Comparison of ENCODE assay signal across 6 worm cellular contexts in the genomic region with DNA sequence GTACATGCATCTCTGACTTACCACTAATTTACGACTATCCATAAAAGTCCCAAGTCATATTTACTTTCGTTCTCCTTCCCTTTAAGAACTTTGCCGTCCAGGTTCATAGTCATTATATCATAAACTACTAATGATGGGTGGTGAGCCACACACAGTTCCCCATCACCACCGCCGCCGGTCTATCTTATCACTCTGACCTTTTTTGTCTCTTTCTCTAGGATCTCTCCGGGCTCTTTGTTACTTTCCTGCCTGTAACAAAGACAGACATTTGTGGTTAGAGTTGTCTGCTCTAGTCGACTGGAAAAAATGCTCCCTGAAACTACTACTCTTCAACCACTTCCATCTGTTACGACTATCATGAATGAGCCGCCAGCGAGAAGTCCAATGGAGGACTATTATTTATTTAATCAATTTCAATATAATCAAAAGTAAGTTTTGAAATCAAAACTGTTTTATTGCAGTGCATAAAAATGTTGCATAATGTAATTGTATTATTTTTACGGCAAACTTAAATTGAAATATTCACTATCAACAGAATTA.
TF ChIP-seq lines count a peak whose summit lies in the region.

A gene (plus strand): TSS at position 263 of the 540 bp plus-strand sequence.

TF ChIP-seq in whole organism, L1 larva, 84 proteins besides CTCF, POLR2A, EP300 and RAD21:
- TF ChIP-seq ceh-8 (GFP tag; optimal IDR thresholded peaks at IDR 0.05; lab: Kevin White, UChicago) = no peak
- no peak for TF ChIP-seq C34B4.2 (tag; optimal IDR thresholded peaks at IDR 0.05; lab: Kevin White, UChicago)
- TF ChIP-seq ceh-63 (GFP tag; optimal IDR thresholded peaks at IDR 0.05; lab: Kevin White, UChicago) = no peak
- TF ChIP-seq fkh-8 (tag; optimal IDR thresholded peaks at IDR 0.05; lab: Kevin White, UChicago) = no peak
- TF ChIP-seq lin-39 (tag; optimal IDR thresholded peaks at IDR 0.05; lab: Kevin White, UChicago) = no peak
- TF ChIP-seq lin-35 (GFP tag; optimal IDR thresholded peaks at IDR 0.05; lab: Kevin White, UChicago) = peak in 1 of 2 experiments; percentile 10
- TF ChIP-seq elt-2 (tag; optimal IDR thresholded peaks at IDR 0.05; lab: Kevin White, UChicago) = peak; percentile 29

TF ChIP-seq in whole organism, L2 larva, 48 proteins besides CTCF, POLR2A, EP300 and RAD21:
- no peak for TF ChIP-seq peb-1 (tag; optimal IDR thresholded peaks at IDR 0.05; lab: Kevin White, UChicago)
- peak; percentile 50 for TF ChIP-seq fos-1 (tag; optimal IDR thresholded peaks at IDR 0.05; lab: Kevin White, UChicago)

TF ChIP-seq in whole organism, L3 larva, 47 proteins besides CTCF, POLR2A, EP300 and RAD21:
- TF ChIP-seq eor-1 (tag; optimal IDR thresholded peaks at IDR 0.05; lab: Kevin White, UChicago) (no peak), elt-2 (tag; optimal IDR thresholded peaks at IDR 0.05; lab: Kevin White, UChicago) (peak; percentile 71), unc-39 (tag; optimal IDR thresholded peaks at IDR 0.05; lab: Kevin White, UChicago) (no peak), fos-1 (tag; optimal IDR thresholded peaks at IDR 0.05; lab: Kevin White, UChicago) (no peak), pqm-1 (tag; optimal IDR thresholded peaks at IDR 0.05; lab: Kevin White, UChicago) (peak; percentile 54), nhr-237 (tag; optimal IDR thresholded peaks at IDR 0.05; lab: Kevin White, UChicago) (no peak)

TF ChIP-seq in whole organism, L4 larva, 104 proteins besides CTCF, POLR2A, EP300 and RAD21 (continues in another document):
- TF ChIP-seq unc-62 (GFP tag; optimal IDR thresholded peaks at IDR 0.05 in 1 of 2; lab: Kevin White, UChicago) = no peak
- no peak for TF ChIP-seq unc-62 (tag; optimal IDR thresholded peaks at IDR 0.05; lab: Kevin White, UChicago)
- TF ChIP-seq nhr-25 (tag; optimal IDR thresholded peaks at IDR 0.05; lab: Kevin White, UChicago; ENCODE audit: borderline replicate concordance, insufficient read depth) = no peak
- no peak for TF ChIP-seq ctbp-1 (GFP tag; IDR thresholded peaks at IDR 0.05; lab: Robert Waterston, UW)
- TF ChIP-seq nhr-41 (GFP tag; IDR thresholded peaks at IDR 0.05; lab: Robert Waterston, UW) = peak; percentile 84; the same call in 1 of the 2 replicates
- no peak for TF ChIP-seq nhr-48 (tag; optimal IDR thresholded peaks at IDR 0.05; lab: Kevin White, UChicago)
- no peak for TF ChIP-seq egl-27 (tag; optimal IDR thresholded peaks at IDR 0.05; lab: Kevin White, UChicago)
- TF ChIP-seq hmg-1.1 (GFP tag; IDR thresholded peaks at IDR 0.05; lab: Robert Waterston, UW) = no peak
- no peak for TF ChIP-seq T20F7.1 (GFP tag; optimal IDR thresholded peaks at IDR 0.05; lab: Kevin White, UChicago)
- TF ChIP-seq F10B5.3 (tag; optimal IDR thresholded peaks at IDR 0.05; lab: Kevin White, UChicago) = no peak
- peak; percentile 54 for TF ChIP-seq dmd-6 (GFP tag; IDR thresholded peaks at IDR 0.05; lab: Robert Waterston, UW)
- TF ChIP-seq lin-39 (tag; optimal IDR thresholded peaks at IDR 0.05; lab: Kevin White, UChicago) = no peak
- TF ChIP-seq nhr-28 (tag; optimal IDR thresholded peaks at IDR 0.05; lab: Kevin White, UChicago) = peak; percentile 73
- peak; percentile 81 for TF ChIP-seq pqm-1 (tag; optimal IDR thresholded peaks at IDR 0.05; lab: Kevin White, UChicago)
- TF ChIP-seq hlh-11 (tag; optimal IDR thresholded peaks at IDR 0.05; lab: Kevin White, UChicago) = peak; percentile 40
- no peak for TF ChIP-seq pha-4 (GFP tag; IDR thresholded peaks at IDR 0.05; lab: Robert Waterston, UW)
- TF ChIP-seq pha-4 (tag; optimal IDR thresholded peaks at IDR 0.05; lab: Kevin White, UChicago) = no peak
- TF ChIP-seq ztf-7 (tag; optimal IDR thresholded peaks at IDR 0.05; lab: Kevin White, UChicago) = no peak
- no peak for TF ChIP-seq mxl-2 (GFP tag; conservative IDR thresholded peaks at IDR 0.05; lab: Robert Waterston, UW)
- no peak for TF ChIP-seq hlh-30 (tag; optimal IDR thresholded peaks at IDR 0.05; lab: Kevin White, UChicago; ENCODE audit: insufficient read depth)
- TF ChIP-seq spr-3 (GFP tag; optimal IDR thresholded peaks at IDR 0.05; lab: Kevin White, UChicago) = no peak
- no peak for TF ChIP-seq nhr-111 (GFP tag; optimal IDR thresholded peaks at IDR 0.05; lab: Kevin White, UChicago)
- no peak for TF ChIP-seq saeg-2 (GFP tag; IDR thresholded peaks at IDR 0.05; lab: Robert Waterston, UW)
- no peak for TF ChIP-seq fkh-10 (GFP tag; optimal IDR thresholded peaks at IDR 0.05; lab: Kevin White, UChicago)

TF ChIP-seq in whole organism, late embryonic, 69 proteins besides CTCF, POLR2A, EP300 and RAD21:
- TF ChIP-seq hlh-30 (tag; optimal IDR thresholded peaks at IDR 0.05; lab: Kevin White, UChicago; ENCODE audit: insufficient read depth) (no peak), madf-2 (tag; optimal IDR thresholded peaks at IDR 0.05; lab: Kevin White, UChicago) (no peak), elt-2 (tag; optimal IDR thresholded peaks at IDR 0.05; lab: Kevin White, UChicago) (peak; percentile 52), ref-2 (tag; optimal IDR thresholded peaks at IDR 0.05; lab: Kevin White, UChicago) (no peak), pros-1 (tag; optimal IDR thresholded peaks at IDR 0.05; lab: Kevin White, UChicago) (no peak), ceh-31 (tag; optimal IDR thresholded peaks at IDR 0.05; lab: Kevin White, UChicago) (no peak)

TF ChIP-seq in whole organism, young adult, 124 proteins besides CTCF, POLR2A, EP300 and RAD21:
- no peak for TF ChIP-seq lin-54 (GFP tag; optimal IDR thresholded peaks at IDR 0.05; lab: Kevin White, UChicago)
- no peak for TF ChIP-seq Y67H2A.10 (GFP tag; conservative IDR thresholded peaks at IDR 0.05; lab: Robert Waterston, UW)
- TF ChIP-seq tbx-9 (tag; optimal IDR thresholded peaks at IDR 0.05; lab: Kevin White, UChicago; ENCODE audit: borderline replicate concordance) = no peak
- no peak for TF ChIP-seq let-526 (GFP tag; IDR thresholded peaks at IDR 0.05; lab: Robert Waterston, UW)
- no peak for TF ChIP-seq Y95B8A.8 (GFP tag; IDR thresholded peaks at IDR 0.05; lab: Robert Waterston, UW)
- no peak for TF ChIP-seq B0035.1 (tag; optimal IDR thresholded peaks at IDR 0.05; lab: Kevin White, UChicago)
- peak; percentile 77 for TF ChIP-seq nhr-80 (tag; optimal IDR thresholded peaks at IDR 0.05; lab: Kevin White, UChicago)
- TF ChIP-seq mcd-1 (GFP tag; IDR thresholded peaks at IDR 0.05; lab: Robert Waterston, UW) = no peak
- no peak for TF ChIP-seq F57A8.1 (GFP tag; optimal IDR thresholded peaks at IDR 0.05; lab: Kevin White, UChicago)
- TF ChIP-seq madf-8 (GFP tag; conservative IDR thresholded peaks at IDR 0.05; lab: Robert Waterston, UW) = no peak
- 0 out of 2 replicates have a peak, but pooled peaks have one; percentile 17 for TF ChIP-seq lag-1 (GFP tag; IDR thresholded peaks at IDR 0.05; lab: Robert Waterston, UW)
- TF ChIP-seq F23B12.7 (tag; optimal IDR thresholded peaks at IDR 0.05; lab: Kevin White, UChicago; ENCODE audit: insufficient read depth) = no peak
- TF ChIP-seq tlf-1 (GFP tag; optimal IDR thresholded peaks at IDR 0.05; lab: Kevin White, UChicago) = no peak
- TF ChIP-seq T07F8.4 (tag; optimal IDR thresholded peaks at IDR 0.05; lab: Kevin White, UChicago) = no peak
- no peak for TF ChIP-seq attf-5 (GFP tag; optimal IDR thresholded peaks at IDR 0.05; lab: Kevin White, UChicago)
- TF ChIP-seq Y53F4B.3 (GFP tag; IDR thresholded peaks at IDR 0.05; lab: Robert Waterston, UW) = no peak
- no peak for TF ChIP-seq madf-10 (tag; optimal IDR thresholded peaks at IDR 0.05; lab: Kevin White, UChicago)
- TF ChIP-seq T26A5.8 (tag; optimal IDR thresholded peaks at IDR 0.05; lab: Kevin White, UChicago) = no peak
- no peak for TF ChIP-seq somi-1 (GFP tag; optimal IDR thresholded peaks at IDR 0.05; lab: Kevin White, UChicago)
- TF ChIP-seq B0019.2 (GFP tag; conservative IDR thresholded peaks at IDR 0.05; lab: Robert Waterston, UW) = no peak
- TF ChIP-seq die-1 (tag; optimal IDR thresholded peaks at IDR 0.05; lab: Kevin White, UChicago) = no peak
- no peak for TF ChIP-seq ceh-27 (GFP tag; optimal IDR thresholded peaks at IDR 0.05; lab: Kevin White, UChicago)
- 0 out of 2 replicates have a peak, but pooled peaks have one; percentile 7 for TF ChIP-seq dox-1 (GFP tag; IDR thresholded peaks at IDR 0.05; lab: Robert Waterston, UW)
- no peak for TF ChIP-seq zim-3 (tag; optimal IDR thresholded peaks at IDR 0.05; lab: Kevin White, UChicago)
TF ChIP-seq in whole organism, young adult: peak in this region for 3.
